Fruit fly (Drosophila melanogaster) Kc167 (cell line): ENCODE data around the gene CG33777.

Experiments used
- Myc ChIP-seq: fragments of >200 bp; optimal IDR thresholded peaks from 2 replicates; lab custom pipeline; 2017; ENCODE audit warnings: missing external identifiers
- Sin3A ChIP-seq: fragments of >200 bp; optimal IDR thresholded peaks from 2 replicates; lab custom pipeline; 2018; ENCODE audit warnings: missing external identifiers
- h ChIP-seq: fragments of >200 bp; optimal IDR thresholded peaks from 3 replicates; lab custom pipeline; 2018; ENCODE audit warnings: missing external identifiers
- insv ChIP-seq: fragments of >200 bp; optimal IDR thresholded peaks from 3 replicates; lab custom pipeline; 2018; ENCODE audit warnings: missing external identifiers
- psq ChIP-seq: fragments of >200 bp; optimal IDR thresholded peaks from 2 replicates; lab custom pipeline; 2017; ENCODE audit warnings: missing external identifiers

DNA sequence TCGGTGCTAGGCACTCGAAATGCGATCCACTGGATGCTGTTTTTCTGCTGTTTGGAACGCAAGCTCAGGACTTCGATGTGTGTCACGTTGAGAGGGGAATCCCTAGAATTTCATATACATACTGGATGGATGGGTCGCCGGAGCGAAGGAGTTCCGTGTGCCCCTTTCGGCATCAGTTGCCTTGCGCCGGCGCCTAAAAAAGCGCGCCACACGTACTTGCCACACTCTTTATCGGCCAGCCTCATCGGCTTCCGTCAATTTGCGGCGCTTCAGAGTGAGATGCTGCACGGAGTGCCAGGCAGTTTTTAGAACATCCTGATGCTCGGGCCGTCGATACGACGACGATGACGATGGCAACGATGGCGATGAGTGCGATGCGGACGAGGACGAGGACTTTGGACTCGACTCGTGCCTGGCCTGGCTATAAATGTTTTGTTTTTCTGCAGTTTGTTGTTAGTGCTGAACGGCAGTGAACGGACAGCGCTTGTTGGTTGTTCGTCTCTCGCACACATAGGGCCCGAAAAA is 1.9 kb upstream of the CG33777 start:
- TF ChIP-seq psq (lab: Kevin White, UChicago) (no peak), insv (lab: Kevin White, UChicago) (no peak), h (lab: Kevin White, UChicago) (no peak), Myc (no peak), Sin3A (no peak)
